Worm (Caenorhabditis elegans): ENCODE data around the gene aco-2.
A peak's percentile ranks its signal among the peaks of the same experiment; 100 is the strongest.

aco-2 gene

ce11 chrIII:7973201-7973767 lies at the start of gene aco-2, which contains the start of gene eef-1B.1 (continued):
- TF ChIP-seq pha-4 (tag; optimal IDR thresholded peaks at IDR 0.05) (no peak), hrde-1 (tag; optimal IDR thresholded peaks at IDR 0.05; ENCODE audit: borderline replicate concordance) (no peak), Y95B8A.8 (GFP tag; IDR thresholded peaks at IDR 0.05) (peak; percentile 64; the same call in 1 of the 2 replicates), ztf-25 (GFP tag; IDR thresholded peaks at IDR 0.05) (no peak), ceh-40 (GFP tag; IDR thresholded peaks at IDR 0.05) (no peak), mes-4 (tag; optimal IDR thresholded peaks at IDR 0.05) (no peak), unc-62 (GFP tag; optimal IDR thresholded peaks at IDR 0.05) (no peak), pbrm-1 (GFP tag; IDR thresholded peaks at IDR 0.05) (peak; percentile 81), C06A6.2 (GFP tag; conservative IDR thresholded peaks at IDR 0.05) (peak; percentile 64; the same call in 1 of the 2 replicates), aptf-2 (GFP tag; conservative IDR thresholded peaks at IDR 0.05) (no peak), F22D6.2 (tag; optimal IDR thresholded peaks at IDR 0.05) (no peak), snpc-4 (GFP tag; optimal IDR thresholded peaks at IDR 0.05) (no peak), snpc-4 (tag; optimal IDR thresholded peaks at IDR 0.05) (peak; percentile 2 to 63 (median 54)), lag-1 (GFP tag; IDR thresholded peaks at IDR 0.05) (no peak), sdz-38 (tag; optimal IDR thresholded peaks at IDR 0.05) (no peak), F39B2.1 (GFP tag; IDR thresholded peaks at IDR 0.05) (no peak), egrh-3 (GFP tag; IDR thresholded peaks at IDR 0.05) (no peak), nhr-120 (GFP tag; IDR thresholded peaks at IDR 0.05) (no peak), nhr-80 (tag; optimal IDR thresholded peaks at IDR 0.05) (peak; percentile 94), unc-130 (GFP tag; optimal IDR thresholded peaks at IDR 0.05) (peak; percentile 33), F37B4.10 (GFP tag; IDR thresholded peaks at IDR 0.05) (no peak), T26A5.8 (tag; optimal IDR thresholded peaks at IDR 0.05) (no peak), mel-28 (tag; optimal IDR thresholded peaks at IDR 0.05; ENCODE audit: borderline replicate concordance) (no peak), efl-1 (GFP tag; optimal IDR thresholded peaks at IDR 0.05) (peak; percentile 53), atf-7 (tag; optimal IDR thresholded peaks at IDR 0.05) (peak; percentile 36), ceh-79 (tag; optimal IDR thresholded peaks at IDR 0.05) (no peak), chd-7 (tag; optimal IDR thresholded peaks at IDR 0.05) (no peak), B0019.2 (GFP tag; conservative IDR thresholded peaks at IDR 0.05) (no peak), hmg-1.2 (GFP tag; IDR thresholded peaks at IDR 0.05) (peak; percentile 55), Y56A3A.18 (GFP tag; IDR thresholded peaks at IDR 0.05) (no peak), Y53F4B.3 (GFP tag; IDR thresholded peaks at IDR 0.05) (no peak), ztf-3 (GFP tag; optimal IDR thresholded peaks at IDR 0.05) (no peak), ceh-58 (GFP tag; IDR thresholded peaks at IDR 0.05) (no peak), ama-1 (optimal IDR thresholded peaks at IDR 0.05) (peak; percentile 33), ama-1 (GFP tag; optimal IDR thresholded peaks at IDR 0.05) (no peak), F52B5.7 (tag; optimal IDR thresholded peaks at IDR 0.05) (no peak), hmg-20 (GFP tag; IDR thresholded peaks at IDR 0.05) (no peak), attf-5 (GFP tag; optimal IDR thresholded peaks at IDR 0.05) (peak; percentile 88), madf-8 (GFP tag; conservative IDR thresholded peaks at IDR 0.05) (peak; percentile 56; the same call in 1 of the 2 replicates), lir-1 (GFP tag; conservative IDR thresholded peaks at IDR 0.05) (peak; percentile 42; the same call in 1 of the 2 replicates), D2030.7 (GFP tag; IDR thresholded peaks at IDR 0.05) (peak; percentile 56), nhr-27 (tag; optimal IDR thresholded peaks at IDR 0.05) (no peak), tbp1 (GFP tag; optimal IDR thresholded peaks at IDR 0.05) (peak; percentile 70), attf-6 (GFP tag; IDR thresholded peaks at IDR 0.05) (no peak), nhr-179 (tag; optimal IDR thresholded peaks at IDR 0.05) (no peak), tbx-9 (tag; optimal IDR thresholded peaks at IDR 0.05; ENCODE audit: borderline replicate concordance) (no peak), akir-1 (GFP tag; optimal IDR thresholded peaks at IDR 0.05) (no peak), ccch-3 (GFP tag; optimal IDR thresholded peaks at IDR 0.05) (no peak), aptf-3 (GFP tag; IDR thresholded peaks at IDR 0.05) (no peak), F55B11.4 (tag; optimal IDR thresholded peaks at IDR 0.05; ENCODE audit: borderline replicate concordance, insufficient read depth) (no peak)

Data from whole organism, young adult.